Fruit fly (Drosophila melanogaster) whole organism, pupa: ENCODE measurements around the gene mRpL46.

Source experiments
- CG13204 ChIP-seq: fragments of 200-800 bp; sonication (Bioruptor generic); optimal IDR thresholded peaks from 2 replicates; lab custom pipeline; 2018; ENCODE audit warnings: missing biosample characterization, mild to moderate bottlenecking, missing genetic modification characterization, moderate library complexity
- CG32121 ChIP-seq: fragments of 200-800 bp; sonication (Bioruptor generic); IDR thresholded peaks from 2 replicates; pipeline ENCODE4 v1.3.6; 2022; ENCODE audit warnings: missing biosample characterization, missing genetic modification characterization
- CG34367 ChIP-seq: fragments of 200-800 bp; sonication (Bioruptor generic); optimal IDR thresholded peaks from 2 replicates; lab custom pipeline; 2018; ENCODE audit warnings: missing biosample characterization, mild to moderate bottlenecking, missing genetic modification characterization
- CG4496 ChIP-seq: fragments of 200-800 bp; sonication (Bioruptor generic); IDR thresholded peaks from 3 replicates; pipeline ENCODE4 v1.3.6; 2022; ENCODE audit warnings: missing biosample characterization, missing genetic modification characterization
- CG8301 ChIP-seq: fragments of 200-800 bp; sonication (Bioruptor generic); optimal IDR thresholded peaks from 2 replicates; lab custom pipeline; 2018; ENCODE audit warnings: missing biosample characterization, mild to moderate bottlenecking, missing genetic modification characterization
- EcR ChIP-seq: fragments of 200-800 bp; sonication (Bioruptor generic); optimal IDR thresholded peaks from 3 replicates; lab custom pipeline; 2019; ENCODE audit warnings: missing biosample characterization, missing genetic modification characterization, mild to moderate bottlenecking, moderate library complexity, missing genetic modification reagents

DNA sequence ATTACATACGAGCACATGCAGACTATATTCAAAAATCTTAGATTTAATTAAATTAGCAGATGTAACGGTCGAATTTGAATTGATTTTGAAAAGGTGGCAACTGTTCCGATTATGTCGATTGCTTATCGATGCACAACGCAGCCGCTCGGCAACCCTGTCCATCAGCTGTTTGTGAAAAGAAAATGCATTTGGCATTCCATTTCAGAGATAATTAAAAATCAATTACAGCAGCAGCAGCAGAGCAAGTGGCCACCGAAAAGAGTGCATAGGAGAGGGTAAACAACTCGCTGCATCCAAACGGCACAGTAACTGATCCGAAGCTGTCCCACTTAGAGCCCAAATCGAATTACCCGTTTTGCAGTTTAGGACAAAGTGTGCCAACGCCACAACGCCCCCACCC is 21.4 kb downstream of the mRpL46 start, which contains the start of gene Patj:
- TF ChIP-seq CG4496 (GFP tag; lab: Robert Waterston, UW) (no peak), CG8301 (tag; lab: Kevin White, UChicago) (no peak), CG13204 (GFP tag; lab: Kevin White, UChicago) (no peak), CG32121 (GFP tag; lab: Robert Waterston, UW) (no peak), CG34367 (tag; lab: Kevin White, UChicago) (no peak), EcR (GFP tag; lab: Kevin White, UChicago) (peak; percentile 17)
